Worm (Caenorhabditis elegans): Measurements from ENCODE around the gene M02B7.2.

ce11 chrIV:3767749-3768148, 35.6 kb upstream of the M02B7.2 start:
- TF ChIP-seq him-1 (tag; optimal IDR thresholded peaks at IDR 0.05): no peak
- TF ChIP-seq dao-5 (tag; optimal IDR thresholded peaks at IDR 0.05): no peak

All from whole organism, L4/young adult.